Fruit fly (Drosophila melanogaster) S2 (cell line): ENCODE data around the gene CG14518.
A peak's percentile ranks its signal among the peaks of the same experiment; 100 is the strongest.

Experiments used
- CG8478 ChIP-seq: fragments of >200 bp; optimal IDR thresholded peaks from 2 replicates; lab custom pipeline; 2018
- CTCF ChIP-seq, 2 experiments: fragments of >200 bp; optimal IDR thresholded peaks; 2 replicates each; lab custom pipeline; 2018

dm6 chr3R:29063207-29063920 is 38.6 kb downstream of the CG14518 start:
- TF ChIP-seq CTCF (optimal IDR thresholded peaks at IDR 0.05; lab: Kevin White, UChicago) (peak in 1 of 2 experiments; percentile 30), CG8478 (lab: Kevin White, UChicago) (no peak)
